Fruit fly (Drosophila melanogaster): ENCODE results near the gene SdhAL.

SdhAL gene

DNA sequence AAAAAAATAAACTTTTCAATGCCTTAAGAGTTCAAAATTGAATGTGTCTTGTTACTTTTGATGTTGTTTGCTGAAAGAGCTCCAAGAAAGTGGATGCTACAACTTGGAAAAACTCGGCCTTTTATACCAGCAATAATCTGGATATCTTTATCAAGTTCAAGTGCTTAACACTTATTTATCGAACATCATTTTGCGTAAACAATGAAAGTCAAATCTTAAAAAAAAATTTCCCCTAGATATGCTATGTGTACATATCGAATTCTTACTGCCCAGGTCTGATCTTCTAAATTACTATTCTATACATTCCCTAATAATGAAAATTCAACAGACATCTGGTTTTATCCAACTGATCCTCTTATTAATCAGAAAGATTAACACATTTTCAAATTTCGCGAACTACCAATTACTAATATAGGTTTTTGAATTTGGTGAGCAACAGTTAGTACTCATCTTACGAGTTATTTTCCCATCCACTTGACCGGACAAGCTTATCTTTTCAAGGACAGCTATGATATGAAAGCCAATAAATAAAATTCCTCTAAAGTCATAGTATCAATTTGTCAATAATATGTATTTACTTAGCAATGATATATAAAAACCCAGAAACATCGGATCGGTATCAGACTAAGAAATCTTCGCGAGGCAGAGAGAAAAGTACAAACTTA, 33.2 kb upstream of the SdhAL start, which contains the start of the genes CG11570 and CG43294:
Gene CG11570, minus strand, starts transcription at position 101 of the 665 bp plus-strand sequence.
Gene CG43294, plus strand, starts transcription at position 615 of the 665 bp plus-strand sequence.
- TF ChIP-seq sqz (GFP tag; optimal IDR thresholded peaks at IDR 0.05) (no peak), Usf (GFP tag; optimal IDR thresholded peaks at IDR 0.05) (no peak), CG12236 (GFP tag; optimal IDR thresholded peaks at IDR 0.05) (no peak), ERR (GFP tag; optimal IDR thresholded peaks at IDR 0.05) (no peak), CG30020 (tag; optimal IDR thresholded peaks at IDR 0.05) (no peak), HmgZ (tag; optimal IDR thresholded peaks at IDR 0.05) (no peak), Tbp (GFP tag; optimal IDR thresholded peaks at IDR 0.05) (no peak), ssp (GFP tag; IDR thresholded peaks at IDR 0.05) (no peak)

DNA sequence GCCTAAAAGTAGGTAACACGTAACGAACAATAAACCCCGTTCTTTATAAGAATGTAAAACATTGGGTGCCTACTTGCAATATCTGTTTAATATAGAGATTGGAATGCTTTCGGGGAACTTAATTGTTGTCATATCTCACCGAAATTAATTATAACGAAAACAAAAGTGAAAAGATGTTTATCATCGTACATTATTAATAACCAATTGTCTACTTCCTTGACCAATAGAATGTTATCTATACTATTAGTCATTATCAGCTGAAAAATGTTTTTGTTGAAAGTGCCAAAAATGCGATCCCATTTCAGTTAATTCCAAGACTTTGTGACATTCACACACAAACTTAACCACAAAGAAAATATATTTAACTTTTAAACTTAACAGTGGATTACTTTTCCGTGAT, 29.2 kb upstream of the SdhAL start, which contains the start of gene CG7248:
Gene CG7248, plus strand, starts transcription at position 301 of the 400 bp plus-strand sequence.
- TF ChIP-seq exex (tag; optimal IDR thresholded peaks at IDR 0.05) (peak; percentile 70), Rx (GFP tag; IDR thresholded peaks at IDR 0.05) (no peak)

DNA sequence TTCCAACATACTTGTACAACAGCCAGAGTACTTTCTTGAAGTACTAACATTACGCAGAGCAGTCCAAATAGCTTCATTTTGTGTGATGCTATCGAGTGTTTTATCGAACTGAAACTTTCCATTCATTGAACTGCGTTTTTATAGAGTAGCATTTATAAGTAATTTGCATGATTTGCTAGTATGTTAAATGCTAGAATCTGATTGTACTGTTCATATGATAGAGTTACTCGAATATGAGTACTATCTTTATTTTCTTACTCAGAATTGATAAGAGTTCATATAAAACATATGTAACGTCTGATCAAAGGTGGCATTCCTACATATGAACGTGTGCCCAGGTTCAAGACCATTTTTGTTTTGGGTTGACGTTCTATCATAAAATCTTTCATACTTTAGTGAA, 28.7 kb upstream of the SdhAL start, which contains the start of gene obst-G:
Gene obst-G, minus strand, starts transcription at position 101 of the 400 bp plus-strand sequence.
- TF ChIP-seq twi (tag; optimal IDR thresholded peaks at IDR 0.05) = no peak

DNA sequence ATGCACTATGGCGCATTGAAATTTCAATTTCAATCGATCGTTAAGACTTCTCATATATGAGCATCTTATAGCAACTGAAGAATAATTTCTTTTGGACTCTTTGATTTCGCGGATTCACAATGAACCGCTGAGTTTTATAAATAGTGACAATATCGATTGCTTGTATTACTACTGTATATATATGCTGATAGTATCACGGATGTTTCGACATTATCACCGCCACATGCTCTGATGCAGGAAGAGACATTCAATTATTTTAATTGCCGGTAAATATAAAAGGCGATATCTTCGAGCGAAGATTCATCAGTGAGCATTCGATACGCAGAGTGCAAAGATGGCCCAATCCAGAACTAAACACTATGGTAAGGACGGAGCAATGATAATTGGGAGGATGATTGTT, 25.0 kb upstream of the SdhAL start, which contains the start of gene CG17826:
Gene CG17826, plus strand, starts transcription at position 301 of the 400 bp plus-strand sequence.
- TF ChIP-seq inv (GFP tag; IDR thresholded peaks at IDR 0.05; ENCODE audit: partially characterized antibody) (no peak), dati (GFP tag; IDR thresholded peaks at IDR 0.05) (no peak), abd-A (tag; optimal IDR thresholded peaks at IDR 0.05) (no peak), Lim3 (GFP tag; IDR thresholded peaks at IDR 0.05) (no peak), CG17328 (GFP tag; IDR thresholded peaks at IDR 0.05) (no peak), sob (GFP tag; IDR thresholded peaks at IDR 0.05) (no peak), CG14965 (GFP tag; optimal IDR thresholded peaks at IDR 0.05; ENCODE audit: borderline replicate concordance) (no peak)

DNA sequence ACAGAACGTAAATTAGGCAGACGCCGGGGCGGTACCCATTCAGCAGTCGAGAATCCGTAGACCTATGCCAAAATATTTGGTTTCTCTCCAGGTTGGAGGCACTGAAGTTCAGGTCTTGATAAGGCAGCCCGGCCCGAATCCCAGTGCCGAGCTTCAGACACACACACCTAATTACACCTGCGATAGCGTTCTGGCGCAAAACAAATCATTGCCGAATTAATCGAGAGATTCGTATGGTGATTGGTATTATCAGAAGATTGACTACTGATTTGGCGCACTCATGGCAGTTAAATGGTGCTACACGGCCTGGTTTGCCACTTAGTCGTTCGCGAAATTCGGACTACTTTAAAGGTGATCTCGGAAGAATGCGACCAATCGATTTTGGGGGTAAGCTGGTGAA, 22.8 kb upstream of the SdhAL start, which contains the start of gene CG7252:
Gene CG7252, plus strand, starts transcription at position 319 of the 400 bp plus-strand sequence.
- TF ChIP-seq Scr (GFP tag; IDR thresholded peaks at IDR 0.05; ENCODE audit: partially characterized antibody) (no peak), ci (GFP tag; IDR thresholded peaks at IDR 0.05) (no peak), grn (GFP tag; optimal IDR thresholded peaks at IDR 0.05) (peak; percentile 82), CG18599 (GFP tag; optimal IDR thresholded peaks at IDR 0.05) (peak; percentile 19), fd96Cb (tag; optimal IDR thresholded peaks at IDR 0.05) (no peak), CG6791 (GFP tag; IDR thresholded peaks at IDR 0.05; ENCODE audit: partially characterized antibody) (no peak), CG3281 (GFP tag; optimal IDR thresholded peaks at IDR 0.05) (no peak), H15 (GFP tag; IDR thresholded peaks at IDR 0.05) (no peak), chif (GFP tag; optimal IDR thresholded peaks at IDR 0.05) (no peak), exex (tag; optimal IDR thresholded peaks at IDR 0.05) (peak; percentile 96), CG16863 (GFP tag; optimal IDR thresholded peaks at IDR 0.05) (no peak), Hey (tag; optimal IDR thresholded peaks at IDR 0.05) (peak; percentile 87), abd-A (tag; optimal IDR thresholded peaks at IDR 0.05) (no peak), HLH4C (GFP tag; IDR thresholded peaks at IDR 0.05; ENCODE audit: partially characterized antibody) (no peak), CG2889 (GFP tag; IDR thresholded peaks at IDR 0.05) (no peak), dm (GFP tag; optimal IDR thresholded peaks at IDR 0.05) (no peak), GATAe (GFP tag; conservative IDR thresholded peaks at IDR 0.05) (peak; percentile 46; the same call in 1 of the 2 replicates), danr (GFP tag; IDR thresholded peaks at IDR 0.05) (no peak), sens-2 (GFP tag; IDR thresholded peaks at IDR 0.05) (no peak), da (GFP tag; optimal IDR thresholded peaks at IDR 0.05) (no peak), gce (GFP tag; IDR thresholded peaks at IDR 0.05) (no peak), mirr (GFP tag; optimal IDR thresholded peaks at IDR 0.05) (peak; percentile 54), CG4854 (GFP tag; optimal IDR thresholded peaks at IDR 0.05) (no peak), CG6254 (GFP tag; optimal IDR thresholded peaks at IDR 0.05) (no peak), Sox102F (GFP tag; optimal IDR thresholded peaks at IDR 0.05) (no peak)

All from whole organism, embryonic.